Fruit fly (Drosophila melanogaster) whole organism, prepupa: ENCODE results near the gene Nfs1.

ENCODE experiments used
- CG16779 ChIP-seq: fragments of 200-800 bp; sonication (Bioruptor generic); optimal IDR thresholded peaks from 3 replicates; lab custom pipeline; 2017; ENCODE audit warnings: missing biosample characterization, mild to moderate bottlenecking, missing genetic modification characterization
- CG8319 ChIP-seq: fragments of 200-800 bp; sonication (Bioruptor generic); optimal IDR thresholded peaks from 3 replicates; lab custom pipeline; 2016; ENCODE audit warnings: missing biosample characterization, missing genetic modification characterization
- Sox14 ChIP-seq: fragments of 200-800 bp; sonication (Bioruptor generic); optimal IDR thresholded peaks from 3 replicates; lab custom pipeline; 2016; ENCODE audit warnings: missing biosample characterization, missing genetic modification characterization
- fkh ChIP-seq: fragments of 200-800 bp; sonication (Bioruptor generic); optimal IDR thresholded peaks from 3 replicates; lab custom pipeline; 2017; ENCODE audit warnings: missing biosample characterization, mild to moderate bottlenecking, missing genetic modification characterization, moderate library complexity

Nfs1 gene

dm6 chr2L:12049133-12049532 is 49.7 kb downstream of the Nfs1 start, which contains the start of gene PLCXD:
PLCXD (plus strand) TSS chr2L:12049418.
- no peak for TF ChIP-seq CG16779 (tag; lab: Kevin White, UChicago)
- no peak for TF ChIP-seq CG8319 (GFP tag; lab: Kevin White, UChicago)
- no peak for TF ChIP-seq Sox14 (GFP tag; lab: Kevin White, UChicago)
- peak; percentile 32 for TF ChIP-seq fkh (GFP tag; lab: Kevin White, UChicago)
